Worm (Caenorhabditis elegans) whole organism, midembryonic: ENCODE data around the gene C05C10.8.

Source experiments
- T22C8.4 ChIP-seq: fragments of 200-800 bp; sonication (Bioruptor generic); IDR thresholded peaks from 2 replicates; pipeline ENCODE4 v1.3.6; 2022; ENCODE audit warnings: missing genetic modification characterization, missing compliant biosample characterization
- flt-1 ChIP-seq: fragments of 200-800 bp; sonication (Bioruptor generic); IDR thresholded peaks from 2 replicates; pipeline ENCODE4 v1.3.6; 2022; ENCODE audit warnings: missing genetic modification characterization, missing compliant biosample characterization
- klf-2 ChIP-seq: fragments of 200-800 bp; sonication (Bioruptor generic); conservative IDR thresholded peaks from 2 replicates; pipeline ENCODE4 v1.3.6; 2022; ENCODE audit warnings: missing genetic modification reagents, missing genetic modification characterization, missing compliant biosample characterization
- med-1 ChIP-seq: sonication (generic microtip); optimal IDR thresholded peaks from 2 replicates; lab custom pipeline; 2017; ENCODE audit warnings: missing genetic modification characterization, mild to moderate bottlenecking, missing compliant biosample characterization, antibody characterized with exemption, missing genetic modification reagents; ENCODE audit not compliant: insufficient read depth
- ref-1 ChIP-seq: fragments of 200-800 bp; sonication (Bioruptor generic); conservative IDR thresholded peaks from 2 replicates; pipeline ENCODE4 v1.3.6; 2022; ENCODE audit warnings: missing genetic modification reagents, missing genetic modification characterization, missing compliant biosample characterization
- tab-1 ChIP-seq: fragments of 200-800 bp; sonication (Bioruptor generic); IDR thresholded peaks from 2 replicates; pipeline ENCODE4 v1.3.6; 2022; ENCODE audit warnings: missing genetic modification characterization, missing compliant biosample characterization
- ztf-23 ChIP-seq: fragments of 200-800 bp; sonication (Bioruptor generic); IDR thresholded peaks from 2 replicates; pipeline ENCODE4 v1.3.6; 2022; ENCODE audit warnings: missing genetic modification reagents, missing genetic modification characterization, missing compliant biosample characterization
- ztf-29 ChIP-seq: fragments of 200-800 bp; sonication (Bioruptor generic); IDR thresholded peaks from 2 replicates; pipeline ENCODE4 v1.3.6; 2022; ENCODE audit warnings: missing genetic modification reagents, missing genetic modification characterization, missing compliant biosample characterization

DNA sequence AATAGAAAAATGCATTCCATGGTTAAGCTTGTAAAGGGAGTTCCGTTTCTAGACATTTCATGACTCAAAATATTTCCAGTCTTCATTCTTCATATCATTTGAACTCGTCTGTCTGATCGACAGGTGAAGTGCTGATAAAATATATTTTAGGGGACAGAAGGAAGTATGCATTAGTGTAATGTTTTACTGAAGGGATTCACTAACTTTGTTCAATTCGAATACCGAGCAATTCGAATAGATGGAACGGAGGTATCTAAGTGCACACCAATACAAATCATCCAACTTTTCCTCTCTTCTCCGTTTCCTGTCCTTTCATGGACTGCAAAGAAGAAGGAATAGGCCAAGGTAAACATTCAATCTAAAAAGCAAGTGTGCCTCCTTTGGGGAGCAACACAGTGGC lies 46.0 kb upstream of the C05C10.8 start:
- TF ChIP-seq ztf-29 (GFP tag; lab: Robert Waterston, UW) (no peak), klf-2 (GFP tag; lab: Robert Waterston, UW) (no peak), med-1 (GFP tag; lab: Kevin White, UChicago) (no peak), flt-1 (no peak), ref-1 (GFP tag; lab: Robert Waterston, UW) (no peak), tab-1 (GFP tag; lab: Robert Waterston, UW) (no peak), ztf-23 (GFP tag; lab: Robert Waterston, UW) (no peak), T22C8.4 (GFP tag; lab: Robert Waterston, UW) (no peak)
